Fruit fly (Drosophila melanogaster) whole organism, embryonic: ENCODE data around the gene CG2059.
A peak's percentile ranks its signal among the peaks of the same experiment; 100 is the strongest.

Experiments used
- CG10543 ChIP-seq: fragments of 200-800 bp; sonication (Bioruptor generic); optimal IDR thresholded peaks from 3 replicates; lab custom pipeline; 2017; ENCODE audit warnings: missing biosample characterization, mild to moderate bottlenecking, missing genetic modification characterization, moderate library complexity
- CG11696 ChIP-seq: fragments of 200-800 bp; sonication (Bioruptor generic); IDR thresholded peaks from 2 replicates; pipeline ENCODE4 v1.3.6; 2022; ENCODE audit warnings: missing biosample characterization, missing genetic modification characterization
- CG11723 ChIP-seq: fragments of 200-800 bp; sonication (Bioruptor generic); optimal IDR thresholded peaks from 2 replicates; lab custom pipeline; 2017; ENCODE audit warnings: missing biosample characterization, mild to moderate bottlenecking, missing genetic modification characterization
- CG13424 ChIP-seq: fragments of 200-800 bp; sonication (Bioruptor generic); optimal IDR thresholded peaks from 2 replicates; lab custom pipeline; 2019; ENCODE audit warnings: missing biosample characterization, mild to moderate bottlenecking, missing genetic modification characterization, moderate library complexity
- CG14710 ChIP-seq: fragments of 200-800 bp; sonication (Bioruptor generic); optimal IDR thresholded peaks from 3 replicates; lab custom pipeline; 2019; ENCODE audit warnings: missing biosample characterization, mild to moderate bottlenecking, missing genetic modification characterization, moderate library complexity
- CG17568 ChIP-seq: fragments of 200-800 bp; sonication (Bioruptor generic); optimal IDR thresholded peaks from 2 replicates; lab custom pipeline; 2018; ENCODE audit warnings: missing biosample characterization, mild to moderate bottlenecking, missing genetic modification characterization, moderate library complexity
- CG18476 ChIP-seq: fragments of 200-800 bp; sonication (Bioruptor generic); optimal IDR thresholded peaks from 2 replicates; lab custom pipeline; 2016; ENCODE audit warnings: missing biosample characterization, mild to moderate bottlenecking, missing genetic modification characterization
- CG3065 ChIP-seq: fragments of 200-800 bp; sonication (Bioruptor generic); optimal IDR thresholded peaks from 2 replicates; lab custom pipeline; 2016; ENCODE audit warnings: missing biosample characterization, missing genetic modification characterization
- CG31441 ChIP-seq: fragments of 200-800 bp; sonication (Bioruptor generic); IDR thresholded peaks from 2 replicates; pipeline ENCODE4 v1.3.6; 2022; ENCODE audit warnings: missing biosample characterization, missing genetic modification characterization
- CG3163 ChIP-seq: fragments of 200-800 bp; sonication (Bioruptor generic); optimal IDR thresholded peaks from 3 replicates; lab custom pipeline; 2016; ENCODE audit warnings: missing biosample characterization, missing genetic modification characterization
- CG4617 ChIP-seq: fragments of 200-800 bp; sonication (Bioruptor generic); optimal IDR thresholded peaks from 3 replicates; lab custom pipeline; 2016; ENCODE audit warnings: missing biosample characterization, missing genetic modification characterization, borderline replicate concordance
- CG4707 ChIP-seq: fragments of 200-800 bp; sonication (Bioruptor generic); optimal IDR thresholded peaks from 2 replicates; lab custom pipeline; 2018; ENCODE audit warnings: missing biosample characterization, mild to moderate bottlenecking, missing genetic modification characterization, moderate library complexity
- CG4820 ChIP-seq: fragments of 200-800 bp; sonication (Bioruptor generic); optimal IDR thresholded peaks from 3 replicates; lab custom pipeline; 2016; ENCODE audit warnings: missing biosample characterization, missing genetic modification characterization
- CG5180 ChIP-seq: fragments of 200-800 bp; sonication (Bioruptor generic); optimal IDR thresholded peaks from 3 replicates; lab custom pipeline; 2017; ENCODE audit warnings: missing biosample characterization, missing genetic modification characterization, mild to moderate bottlenecking, moderate library complexity, missing genetic modification reagents
- CG5953 ChIP-seq: fragments of 200-800 bp; sonication (Bioruptor generic); IDR thresholded peaks from 2 replicates; pipeline ENCODE4 v1.3.6; 2022; ENCODE audit warnings: missing biosample characterization, missing genetic modification characterization
- CG6765 ChIP-seq: fragments of 200-800 bp; sonication (Bioruptor generic); optimal IDR thresholded peaks from 3 replicates; lab custom pipeline; 2017; ENCODE audit warnings: missing biosample characterization, mild to moderate bottlenecking, missing genetic modification characterization
- CG9876 ChIP-seq: fragments of 200-800 bp; sonication (Bioruptor generic); optimal IDR thresholded peaks from 2 replicates; lab custom pipeline; 2016; ENCODE audit warnings: missing biosample characterization, missing genetic modification characterization
- Dp ChIP-seq: fragments of 200-800 bp; sonication (Bioruptor generic); optimal IDR thresholded peaks from 2 replicates; lab custom pipeline; 2018; ENCODE audit warnings: missing biosample characterization, mild to moderate bottlenecking, missing genetic modification characterization, moderate library complexity
- Dref ChIP-seq: fragments of 200-800 bp; sonication (Bioruptor generic); IDR thresholded peaks from 2 replicates; pipeline ENCODE4 v1.3.6; 2022; ENCODE audit warnings: missing biosample characterization, missing genetic modification characterization
- HLH3B ChIP-seq: fragments of 200-800 bp; sonication (Bioruptor generic); IDR thresholded peaks from 2 replicates; pipeline ENCODE4 v1.3.6; 2022; ENCODE audit warnings: missing biosample characterization, missing genetic modification characterization
- Kr ChIP-seq: fragments of 200-800 bp; sonication (Bioruptor generic); optimal IDR thresholded peaks from 2 replicates; lab custom pipeline; 2017; ENCODE audit warnings: missing biosample characterization, mild to moderate bottlenecking, missing genetic modification characterization
- Mrtf ChIP-seq: fragments of 200-800 bp; sonication (Bioruptor generic); IDR thresholded peaks from 3 replicates; pipeline ENCODE4 v1.3.6; 2022; ENCODE audit warnings: missing biosample characterization, missing genetic modification characterization
- Myb ChIP-seq: fragments of 200-800 bp; sonication (Bioruptor generic); optimal IDR thresholded peaks from 2 replicates; lab custom pipeline; 2016; ENCODE audit warnings: missing biosample characterization, missing genetic modification characterization
- NfI ChIP-seq: fragments of 200-800 bp; sonication (Bioruptor generic); optimal IDR thresholded peaks from 3 replicates; lab custom pipeline; 2018; ENCODE audit warnings: missing biosample characterization, mild to moderate bottlenecking, missing genetic modification characterization, moderate library complexity
- Sin3A ChIP-seq: fragments of >200 bp; optimal IDR thresholded peaks from 2 replicates; lab custom pipeline; 2018
- Sox102F ChIP-seq: fragments of 200-800 bp; sonication (Bioruptor generic); optimal IDR thresholded peaks from 2 replicates; lab custom pipeline; 2018; ENCODE audit warnings: missing biosample characterization, mild to moderate bottlenecking, missing genetic modification characterization, moderate library complexity
- Usf ChIP-seq: fragments of 200-800 bp; sonication (Bioruptor generic); optimal IDR thresholded peaks from 2 replicates; lab custom pipeline; 2017; ENCODE audit warnings: missing genotype, missing biosample characterization, missing genetic modification characterization
- ap ChIP-seq: fragments of 200-800 bp; sonication (Bioruptor generic); IDR thresholded peaks from 2 replicates; pipeline ENCODE4 v1.3.6; 2022; ENCODE audit warnings: missing biosample characterization, missing genetic modification characterization
- ara ChIP-seq: fragments of 200-800 bp; sonication (Bioruptor generic); IDR thresholded peaks from 2 replicates; pipeline ENCODE4 v1.3.6; 2022; ENCODE audit warnings: missing biosample characterization, missing genetic modification characterization
- bcd ChIP-seq: fragments of 200-800 bp; sonication (Bioruptor generic); optimal IDR thresholded peaks from 2 replicates; lab custom pipeline; 2017; ENCODE audit warnings: missing biosample characterization, mild to moderate bottlenecking, missing genetic modification characterization
- br ChIP-seq: fragments of >200 bp; optimal IDR thresholded peaks from 2 replicates; lab custom pipeline; 2017
- bsh ChIP-seq, 2 experiments: fragments of 200-800 bp; sonication (Bioruptor generic); optimal IDR thresholded peaks; 2 replicates each; lab custom pipeline; 2017 to 2018; ENCODE audit warnings: mild to moderate bottlenecking in 2 of 2, missing biosample characterization in 2 of 2, missing genetic modification characterization in 2 of 2, moderate library complexity in 1 of 2
- chn ChIP-seq: fragments of 200-800 bp; sonication (Bioruptor generic); optimal IDR thresholded peaks from 2 replicates; lab custom pipeline; 2016; ENCODE audit warnings: missing biosample characterization, missing genetic modification characterization
- cwo ChIP-seq: fragments of 200-800 bp; sonication (Bioruptor generic); optimal IDR thresholded peaks from 3 replicates; lab custom pipeline; 2017; ENCODE audit warnings: missing biosample characterization, missing genetic modification characterization, mild to moderate bottlenecking, moderate library complexity, missing genetic modification reagents
- dan ChIP-seq: fragments of 200-800 bp; sonication (Bioruptor generic); IDR thresholded peaks from 2 replicates; pipeline ENCODE4 v1.3.6; 2022; ENCODE audit warnings: missing biosample characterization, missing genetic modification characterization
- gt ChIP-seq: fragments of 200-800 bp; sonication (Bioruptor generic); IDR thresholded peaks from 2 replicates; pipeline ENCODE4 v1.3.6; 2022; ENCODE audit warnings: missing biosample characterization, missing genetic modification characterization
- lbe ChIP-seq: fragments of 200-800 bp; sonication (Bioruptor generic); optimal IDR thresholded peaks from 2 replicates; lab custom pipeline; 2016; ENCODE audit warnings: missing biosample characterization, mild to moderate bottlenecking, missing genetic modification characterization
- lov ChIP-seq, 2 experiments: fragments of 200-800 bp in 1 of 2; fragments of >200 bp in 1 of 2; sonication (Bioruptor generic) in 1 of 2; IDR thresholded peaks in 1 of 2; optimal IDR thresholded peaks in 1 of 2; 2 replicates in 1 of 2; 3 replicates in 1 of 2; pipeline versions ENCODE4 v1.3.6 to Lab custom; 2017 to 2022; ENCODE audit warnings: missing biosample characterization in 1 of 2, missing genetic modification characterization in 1 of 2
- nmo ChIP-seq: fragments of 200-800 bp; sonication (Bioruptor generic); optimal IDR thresholded peaks from 2 replicates; lab custom pipeline; 2018; ENCODE audit warnings: missing biosample characterization, mild to moderate bottlenecking, missing genetic modification characterization, moderate library complexity
- peb ChIP-seq: fragments of 200-800 bp; sonication (Bioruptor generic); IDR thresholded peaks from 2 replicates; pipeline ENCODE4 v1.3.6; 2022; ENCODE audit warnings: missing biosample characterization, missing genetic modification characterization
- pnt ChIP-seq: fragments of 200-800 bp; sonication (Bioruptor generic); optimal IDR thresholded peaks from 3 replicates; lab custom pipeline; 2016; ENCODE audit warnings: missing biosample characterization, missing genetic modification characterization
- pros ChIP-seq: fragments of 200-800 bp; sonication (Bioruptor generic); optimal IDR thresholded peaks from 3 replicates; lab custom pipeline; 2019; ENCODE audit warnings: missing biosample characterization, mild to moderate bottlenecking, missing genetic modification characterization, moderate library complexity
- repo ChIP-seq: fragments of 200-800 bp; sonication (Bioruptor generic); optimal IDR thresholded peaks from 2 replicates; lab custom pipeline; 2016; ENCODE audit warnings: missing biosample characterization, missing genetic modification characterization
- ro ChIP-seq: fragments of 200-800 bp; sonication (Bioruptor generic); IDR thresholded peaks from 2 replicates; pipeline ENCODE4 v1.3.6; 2022; ENCODE audit warnings: missing biosample characterization, missing genetic modification characterization
- sd ChIP-seq: fragments of 200-800 bp; sonication (Bioruptor generic); optimal IDR thresholded peaks from 3 replicates; lab custom pipeline; 2018; ENCODE audit warnings: missing biosample characterization, mild to moderate bottlenecking, missing genetic modification characterization, moderate library complexity
- sens ChIP-seq: fragments of 200-800 bp; sonication (Bioruptor generic); peaks from one replicate; lab custom pipeline; 2016; ENCODE audit warnings: missing biosample characterization, missing genetic modification characterization
- slbo ChIP-seq: fragments of 200-800 bp; sonication (Bioruptor generic); IDR thresholded peaks from 2 replicates; pipeline ENCODE4 v1.3.6; 2022; ENCODE audit warnings: missing biosample characterization, missing genetic modification characterization
- ssp ChIP-seq: fragments of 200-800 bp; sonication (Bioruptor generic); IDR thresholded peaks from 2 replicates; pipeline ENCODE4 v1.3.6; 2022; ENCODE audit warnings: missing biosample characterization, missing genetic modification characterization
- trh ChIP-seq: fragments of 200-800 bp; sonication (Bioruptor generic); optimal IDR thresholded peaks from 2 replicates; lab custom pipeline; 2016; ENCODE audit warnings: missing biosample characterization, missing genetic modification characterization
- usp ChIP-seq: fragments of >200 bp; optimal IDR thresholded peaks from 2 replicates; lab custom pipeline; 2017; ENCODE audit warnings: missing biosample characterization, missing genetic modification characterization
- zfh2 ChIP-seq: fragments of 200-800 bp; sonication (Bioruptor generic); optimal IDR thresholded peaks from 2 replicates; lab custom pipeline; 2016; ENCODE audit warnings: missing biosample characterization, missing genetic modification characterization

Gene CG2059

dm6 chrX:7324816-7325246, 38.7 kb downstream of the CG2059 start (continued):
- peak; percentile 85; the same call in 1 of the 2 replicates for TF ChIP-seq dan (GFP tag; lab: Robert Waterston, UW)
- TF ChIP-seq trh (GFP tag; lab: Kevin White, UChicago) = peak; percentile 87
- peak; percentile 88 for TF ChIP-seq CG10543 (GFP tag; lab: Kevin White, UChicago)
- peak; percentile 48 for TF ChIP-seq zfh2 (GFP tag; lab: Kevin White, UChicago)
- TF ChIP-seq slbo (GFP tag; lab: Robert Waterston, UW) = peak; percentile 93
- TF ChIP-seq CG4707 (GFP tag; lab: Kevin White, UChicago) = peak; percentile 98
- TF ChIP-seq CG6765 (GFP tag; lab: Kevin White, UChicago) = peak; percentile 80
- TF ChIP-seq repo (GFP tag; lab: Kevin White, UChicago) = peak; percentile 35
- peak; percentile 88 for TF ChIP-seq chn (GFP tag; lab: Kevin White, UChicago)
- TF ChIP-seq cwo = peak; percentile 92
- peak; percentile 94 for TF ChIP-seq sd (tag; lab: Kevin White, UChicago)
- peak; percentile 81 for TF ChIP-seq pros (GFP tag; lab: Kevin White, UChicago)
- TF ChIP-seq CG5180 = peak; percentile 90
- TF ChIP-seq CG14710 = peak; percentile 98
- no peak for TF ChIP-seq lov (optimal IDR thresholded peaks at IDR 0.05; lab: Kevin White, UChicago)
- TF ChIP-seq lov (GFP tag; IDR thresholded peaks at IDR 0.05; lab: Robert Waterston, UW) = peak; percentile 92
- TF ChIP-seq CG3163 (GFP tag; lab: Kevin White, UChicago) = no peak
- TF ChIP-seq CG31441 (GFP tag; lab: Robert Waterston, UW) = peak; percentile 100
- peak; percentile 87 for TF ChIP-seq peb (GFP tag; lab: Robert Waterston, UW)
- peak; percentile 92 for TF ChIP-seq Mrtf (GFP tag; lab: Robert Waterston, UW)
- TF ChIP-seq CG17568 (GFP tag; lab: Kevin White, UChicago) = peak; percentile 96
- peak; percentile 91 for TF ChIP-seq ro (GFP tag; lab: Robert Waterston, UW)
- peak; percentile 88 for TF ChIP-seq CG3065 (GFP tag; lab: Kevin White, UChicago)
- TF ChIP-seq lbe (GFP tag; lab: Kevin White, UChicago) = peak; percentile 91
- TF ChIP-seq Usf (GFP tag; lab: Kevin White, UChicago) = peak; percentile 90
- peak; percentile 100 for TF ChIP-seq CG11696 (GFP tag; lab: Robert Waterston, UW)
- TF ChIP-seq HLH3B (GFP tag; lab: Robert Waterston, UW) = peak; percentile 97
- TF ChIP-seq bsh (GFP tag; optimal IDR thresholded peaks at IDR 0.05; lab: Kevin White, UChicago) = peak; percentile 92 to 98
- peak; percentile 88 for TF ChIP-seq Kr
- TF ChIP-seq Myb (GFP tag; lab: Kevin White, UChicago) = peak; percentile 59
- peak; percentile 87 for TF ChIP-seq ap (GFP tag; lab: Robert Waterston, UW)
- no peak for TF ChIP-seq CG9876
- TF ChIP-seq Dref (GFP tag; lab: Robert Waterston, UW) = peak; percentile 31
- peak; percentile 92 for TF ChIP-seq CG11723 (GFP tag; lab: Kevin White, UChicago)
- TF ChIP-seq gt = peak; percentile 79
- TF ChIP-seq Dp (GFP tag; lab: Kevin White, UChicago) = no peak
- TF ChIP-seq CG5953 (GFP tag; lab: Robert Waterston, UW) = peak; percentile 90
- peak; percentile 91 for TF ChIP-seq NfI
- TF ChIP-seq br (lab: Kevin White, UChicago) = no peak
- TF ChIP-seq ara = peak; percentile 97
- TF ChIP-seq CG13424 (tag; lab: Kevin White, UChicago) = peak; percentile 97
- TF ChIP-seq Sin3A = no peak
- TF ChIP-seq CG4820 (GFP tag; lab: Kevin White, UChicago) = peak; percentile 96
- TF ChIP-seq bcd = peak; percentile 95
- peak; percentile 92 for TF ChIP-seq CG18476 (GFP tag; lab: Kevin White, UChicago)
- TF ChIP-seq Sox102F (GFP tag; lab: Kevin White, UChicago) = peak; percentile 97
- TF ChIP-seq ssp (GFP tag; lab: Robert Waterston, UW) = peak; percentile 86
- TF ChIP-seq sens = peak; percentile 98
- TF ChIP-seq usp (GFP tag; lab: Kevin White, UChicago) = no peak
- TF ChIP-seq nmo (GFP tag; lab: Kevin White, UChicago) = peak; percentile 98
- peak; percentile 73 for TF ChIP-seq pnt
- peak; percentile 83 for TF ChIP-seq CG4617 (GFP tag; lab: Kevin White, UChicago)
